Worm (Caenorhabditis elegans) whole organism, midembryonic: Measurements from ENCODE around the gene C12D8.21.

Experiments used
- T22C8.4 ChIP-seq: fragments of 200-800 bp; sonication (Bioruptor generic); IDR thresholded peaks from 2 replicates; pipeline ENCODE4 v1.3.6; 2022; ENCODE audit warnings: missing genetic modification characterization, missing compliant biosample characterization
- cog-1 ChIP-seq: sonication (generic microtip); optimal IDR thresholded peaks from 2 replicates; lab custom pipeline; 2016; ENCODE audit warnings: missing genetic modification characterization, missing compliant biosample characterization
- flt-1 ChIP-seq: fragments of 200-800 bp; sonication (Bioruptor generic); IDR thresholded peaks from 2 replicates; pipeline ENCODE4 v1.3.6; 2022; ENCODE audit warnings: missing genetic modification characterization, missing compliant biosample characterization
- klf-2 ChIP-seq: fragments of 200-800 bp; sonication (Bioruptor generic); conservative IDR thresholded peaks from 2 replicates; pipeline ENCODE4 v1.3.6; 2022; ENCODE audit warnings: missing genetic modification reagents, missing genetic modification characterization, missing compliant biosample characterization
- ref-1 ChIP-seq: fragments of 200-800 bp; sonication (Bioruptor generic); conservative IDR thresholded peaks from 2 replicates; pipeline ENCODE4 v1.3.6; 2022; ENCODE audit warnings: missing genetic modification reagents, missing genetic modification characterization, missing compliant biosample characterization
- tab-1 ChIP-seq: fragments of 200-800 bp; sonication (Bioruptor generic); IDR thresholded peaks from 2 replicates; pipeline ENCODE4 v1.3.6; 2022; ENCODE audit warnings: missing genetic modification characterization, missing compliant biosample characterization
- ztf-23 ChIP-seq: fragments of 200-800 bp; sonication (Bioruptor generic); IDR thresholded peaks from 2 replicates; pipeline ENCODE4 v1.3.6; 2022; ENCODE audit warnings: missing genetic modification reagents, missing genetic modification characterization, missing compliant biosample characterization
- ztf-29 ChIP-seq: fragments of 200-800 bp; sonication (Bioruptor generic); IDR thresholded peaks from 2 replicates; pipeline ENCODE4 v1.3.6; 2022; ENCODE audit warnings: missing genetic modification reagents, missing genetic modification characterization, missing compliant biosample characterization

DNA sequence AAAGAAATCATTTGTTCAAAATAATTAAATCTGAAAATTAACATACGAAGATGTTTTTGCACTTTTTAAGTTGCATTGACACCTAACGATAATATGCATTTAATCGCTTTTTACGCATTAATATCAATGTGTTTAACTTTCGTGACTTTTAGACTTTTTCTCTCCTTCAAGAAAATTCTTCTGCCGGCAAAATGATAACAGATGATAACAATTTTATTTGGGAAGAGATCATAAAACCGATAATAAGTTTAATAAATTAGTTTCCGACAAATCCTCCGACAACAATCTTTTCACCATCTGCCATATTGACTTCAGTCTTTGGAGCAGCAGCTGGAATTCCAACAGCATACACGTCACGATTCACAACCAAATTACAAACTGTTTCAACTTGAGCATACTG, 39.1 kb upstream of the C12D8.21 start:
- TF ChIP-seq T22C8.4 = no peak
- TF ChIP-seq klf-2 (GFP tag; lab: Robert Waterston, UW) = no peak
- TF ChIP-seq flt-1 (GFP tag; lab: Robert Waterston, UW) = no peak
- TF ChIP-seq ref-1 (GFP tag; lab: Robert Waterston, UW) = no peak
- TF ChIP-seq ztf-29 = no peak
- no peak for TF ChIP-seq ztf-23
- no peak for TF ChIP-seq cog-1 (tag; lab: Kevin White, UChicago)
- no peak for TF ChIP-seq tab-1 (GFP tag; lab: Robert Waterston, UW)
